Worm (Caenorhabditis elegans) whole organism, early embryonic: ENCODE measurements around the gene rilp-1.

ENCODE experiments used
- F13C5.2 ChIP-seq: sonication (generic microtip); optimal IDR thresholded peaks from 2 replicates; lab custom pipeline; 2017; ENCODE audit warnings: mild to moderate bottlenecking, missing genetic modification characterization, inconsistent platforms, missing compliant biosample characterization
- aly-1 ChIP-seq: sonication (generic microtip); optimal IDR thresholded peaks from 2 replicates; lab custom pipeline; 2016; ENCODE audit warnings: missing genetic modification characterization, missing compliant biosample characterization
- ama-1 ChIP-seq: fragments of 150-350 bp; optimal IDR thresholded peaks from 2 replicates; lab custom pipeline; 2014
- ceh-13 ChIP-seq: fragments of 200-800 bp; sonication (Bioruptor generic); optimal IDR thresholded peaks from 2 replicates; lab custom pipeline; 2018; ENCODE audit warnings: mild to moderate bottlenecking, missing genetic modification characterization, missing compliant biosample characterization
- ceh-36 ChIP-seq: sonication (generic microtip); optimal IDR thresholded peaks from 2 replicates; lab custom pipeline; 2016; ENCODE audit warnings: missing genetic modification characterization, inconsistent platforms, missing compliant biosample characterization
- flt-1 ChIP-seq: fragments of 200-800 bp; sonication (Bioruptor generic); IDR thresholded peaks from 2 replicates; pipeline ENCODE4 v1.3.6; 2022; ENCODE audit warnings: missing genetic modification characterization, missing compliant biosample characterization
- hmg-4 ChIP-seq: fragments of 200-800 bp; sonication (Bioruptor generic); optimal IDR thresholded peaks from 2 replicates; lab custom pipeline; 2018; ENCODE audit warnings: mild to moderate bottlenecking, missing genetic modification characterization, missing compliant biosample characterization
- hnd-1 ChIP-seq: sonication (generic microtip); optimal IDR thresholded peaks from 2 replicates; lab custom pipeline; 2016; ENCODE audit warnings: missing genetic modification characterization, missing compliant biosample characterization
- scrt-1 ChIP-seq: fragments of 200-800 bp; sonication (Bioruptor generic); IDR thresholded peaks from 2 replicates; pipeline ENCODE4 v1.3.6; 2022; ENCODE audit warnings: missing genetic modification characterization, missing compliant biosample characterization
- sea-1 ChIP-seq: fragments of 200-800 bp; sonication (Bioruptor generic); conservative IDR thresholded peaks from 2 replicates; pipeline ENCODE4 v1.3.6; 2022; ENCODE audit warnings: missing genetic modification characterization, missing compliant biosample characterization
- tbx-37 ChIP-seq: fragments of 200-800 bp; sonication (Bioruptor generic); conservative IDR thresholded peaks from 2 replicates; pipeline ENCODE4 v1.3.6; 2022; ENCODE audit warnings: missing genetic modification reagents, missing genetic modification characterization, missing compliant biosample characterization
- tra-4 ChIP-seq: sonication (generic microtip); optimal IDR thresholded peaks from 2 replicates; lab custom pipeline; 2017; ENCODE audit warnings: missing genetic modification characterization, missing compliant biosample characterization

DNA sequence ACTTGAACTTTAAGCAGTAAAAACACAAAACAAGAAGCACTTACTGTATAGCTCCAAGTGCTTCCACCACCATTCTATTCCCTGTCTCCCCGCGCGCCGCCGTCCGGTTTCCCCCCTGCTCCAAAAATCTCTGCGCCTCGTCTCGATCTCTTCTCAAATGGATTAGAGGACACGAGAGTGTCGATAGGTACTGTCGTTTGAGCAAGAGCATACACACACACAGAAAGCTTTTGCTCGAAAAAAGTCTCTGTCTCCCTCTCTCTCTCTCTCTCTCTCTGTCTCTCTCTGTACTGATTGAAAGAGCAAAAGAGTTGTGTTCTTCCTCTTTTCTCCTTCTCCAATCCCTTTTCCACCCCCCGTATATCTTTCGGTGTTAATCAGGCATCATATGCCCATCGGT, 30.3 kb upstream of the rilp-1 start:
- TF ChIP-seq ceh-36 (tag; lab: Kevin White, UChicago): no peak
- TF ChIP-seq sea-1 (GFP tag; lab: Robert Waterston, UW): no peak
- TF ChIP-seq ama-1 (lab: Kevin White, UChicago): no peak
- no peak for TF ChIP-seq scrt-1 (GFP tag; lab: Robert Waterston, UW)
- no peak for TF ChIP-seq flt-1 (GFP tag; lab: Robert Waterston, UW)
- no peak for TF ChIP-seq ceh-13 (GFP tag; lab: Kevin White, UChicago)
- no peak for TF ChIP-seq tra-4 (tag; lab: Kevin White, UChicago)
- no peak for TF ChIP-seq F13C5.2 (tag; lab: Kevin White, UChicago)
- no peak for TF ChIP-seq aly-1 (tag; lab: Kevin White, UChicago)
- no peak for TF ChIP-seq hmg-4 (GFP tag; lab: Kevin White, UChicago)
- no peak for TF ChIP-seq hnd-1
- TF ChIP-seq tbx-37: no peak
